Worm (Caenorhabditis elegans) whole organism, L1 larva: ENCODE measurements around the gene btb-10.
A peak's percentile ranks its signal among the peaks of the same experiment; 100 is the strongest.

Experiments used
- C04F5.9 ChIP-seq: sonication (generic microtip); optimal IDR thresholded peaks from 2 replicates; lab custom pipeline; 2016; ENCODE audit warnings: missing genetic modification characterization, missing compliant biosample characterization
- C16A3.4 ChIP-seq: fragments of 150-350 bp; optimal IDR thresholded peaks from 2 replicates; lab custom pipeline; 2014; ENCODE audit warnings: missing biosample characterization, missing genetic modification characterization
- C34B4.2 ChIP-seq: sonication (generic microtip); optimal IDR thresholded peaks from 2 replicates; lab custom pipeline; 2017; ENCODE audit warnings: mild to moderate bottlenecking, missing genetic modification characterization, missing compliant biosample characterization
- F16B12.6 ChIP-seq: fragments of 150-350 bp; optimal IDR thresholded peaks from 2 replicates; lab custom pipeline; 2014; ENCODE audit warnings: missing biosample characterization, missing genetic modification characterization
- alr-1 ChIP-seq: fragments of 200-800 bp; sonication (Bioruptor generic); optimal IDR thresholded peaks from 2 replicates; lab custom pipeline; 2018; ENCODE audit warnings: borderline replicate concordance, mild to moderate bottlenecking, missing genetic modification characterization, missing compliant biosample characterization
- aly-2 ChIP-seq: fragments of 150-350 bp; optimal IDR thresholded peaks from 2 replicates; lab custom pipeline; 2014; ENCODE audit warnings: missing biosample characterization, missing genetic modification characterization
- blmp-1 ChIP-seq: fragments of 150-350 bp; optimal IDR thresholded peaks from 2 replicates; lab custom pipeline; 2014; ENCODE audit warnings: missing biosample characterization, missing genetic modification characterization
- ceh-63 ChIP-seq: fragments of 200-800 bp; sonication (Bioruptor generic); optimal IDR thresholded peaks from 2 replicates; lab custom pipeline; 2018; ENCODE audit warnings: mild to moderate bottlenecking, missing genetic modification characterization, missing compliant biosample characterization
- ceh-82 ChIP-seq, 3 experiments: fragments of 150-350 bp in 1 of 3; sonication (generic microtip) in 2 of 3; optimal IDR thresholded peaks; 2 replicates each; lab custom pipeline; 2014 to 2017; ENCODE audit warnings: missing biosample characterization in 3 of 3, missing genetic modification characterization in 3 of 3
- dpl-1 ChIP-seq, 3 experiments: fragments of 150-350 bp in 2 of 3; sonication (generic microtip) in 1 of 3; optimal IDR thresholded peaks; 2 replicates each; lab custom pipeline; 2014 to 2017; ENCODE audit warnings: missing biosample characterization in 3 of 3, missing genetic modification characterization in 3 of 3, missing genetic modification reagents in 3 of 3
- efl-1 ChIP-seq, 4 experiments: fragments of 150-350 bp; optimal IDR thresholded peaks in 3 of 4; peaks in 1 of 4; 1 replicate in 1 of 4; 2 replicates in 3 of 4; lab custom pipeline; 2014; ENCODE audit warnings: missing biosample characterization in 2 of 4, missing genetic modification characterization in 2 of 4, missing genetic modification reagents in 2 of 4
- egl-27 ChIP-seq, 2 experiments: fragments of 150-350 bp in 1 of 2; sonication (generic microtip); optimal IDR thresholded peaks; 3 replicates each; lab custom pipeline; 2017 to 2018; ENCODE audit warnings: missing biosample characterization in 2 of 2, missing genetic modification characterization in 2 of 2, missing genetic modification reagents in 2 of 2
- elt-2 ChIP-seq: sonication (generic microtip); optimal IDR thresholded peaks from 2 replicates; lab custom pipeline; 2016; ENCODE audit warnings: missing genetic modification characterization, mild to moderate bottlenecking, inconsistent platforms, missing compliant biosample characterization, missing genetic modification reagents
- fkh-4 ChIP-seq: sonication (generic microtip); optimal IDR thresholded peaks from 2 replicates; lab custom pipeline; 2016; ENCODE audit warnings: missing compliant biosample characterization, missing genetic modification characterization, borderline replicate concordance
- fkh-8 ChIP-seq: sonication (generic microtip); optimal IDR thresholded peaks from 2 replicates; lab custom pipeline; 2016; ENCODE audit warnings: mild to moderate bottlenecking, missing genetic modification characterization, missing compliant biosample characterization
- grh-1 ChIP-seq: fragments of 200-800 bp; sonication (Bioruptor generic); IDR thresholded peaks from 2 replicates; pipeline ENCODE4 v1.3.6; 2022; ENCODE audit warnings: missing genetic modification reagents, missing genetic modification characterization, missing compliant biosample characterization
- hlh-17 ChIP-seq: fragments of 200-800 bp; sonication (Bioruptor generic); optimal IDR thresholded peaks from 2 replicates; lab custom pipeline; 2018; ENCODE audit warnings: missing genetic modification characterization, mild to moderate bottlenecking, missing compliant biosample characterization, moderate library complexity, borderline replicate concordance
- irx-1 ChIP-seq: sonication (generic microtip); optimal IDR thresholded peaks from 2 replicates; lab custom pipeline; 2016; ENCODE audit warnings: missing genetic modification characterization, missing compliant biosample characterization
- jun-1 ChIP-seq: fragments of 150-350 bp; optimal IDR thresholded peaks from 2 replicates; lab custom pipeline; 2014; ENCODE audit warnings: missing biosample characterization, missing genetic modification reagents, missing genetic modification characterization
- lin-13 ChIP-seq: fragments of 150-350 bp; optimal IDR thresholded peaks from 2 replicates; lab custom pipeline; 2014; ENCODE audit warnings: missing biosample characterization, missing genetic modification reagents, missing genetic modification characterization
- lin-35 ChIP-seq, 2 experiments: fragments of 150-350 bp; optimal IDR thresholded peaks; 2 replicates each; lab custom pipeline; 2014; ENCODE audit warnings: missing biosample characterization in 2 of 2, missing genetic modification characterization in 2 of 2, missing genetic modification reagents in 2 of 2
- lir-3 ChIP-seq: sonication (generic microtip); optimal IDR thresholded peaks from 2 replicates; lab custom pipeline; 2016; ENCODE audit warnings: mild to moderate bottlenecking, missing genetic modification characterization, moderate library complexity, missing compliant biosample characterization; ENCODE audit not compliant: poor library complexity
- mab-9 ChIP-seq: fragments of 200-800 bp; sonication (Bioruptor generic); IDR thresholded peaks from 2 replicates; pipeline ENCODE4 v1.3.6; 2022; ENCODE audit warnings: missing genetic modification reagents, missing genetic modification characterization, missing compliant biosample characterization
- mdl-1 ChIP-seq, 2 experiments: fragments of 150-350 bp; optimal IDR thresholded peaks; 2 replicates each; lab custom pipeline; 2014 to 2017; ENCODE audit warnings: missing biosample characterization in 2 of 2, missing genetic modification characterization in 2 of 2, inconsistent platforms in 1 of 2
- mef-2 ChIP-seq: fragments of 150-350 bp; optimal IDR thresholded peaks from 2 replicates; lab custom pipeline; 2014; ENCODE audit warnings: missing biosample characterization, missing genetic modification characterization
- mep-1 ChIP-seq: fragments of 150-350 bp; optimal IDR thresholded peaks from 2 replicates; lab custom pipeline; 2014; ENCODE audit warnings: missing biosample characterization, missing genetic modification characterization
- nhr-11 ChIP-seq: fragments of 150-350 bp; optimal IDR thresholded peaks from 2 replicates; lab custom pipeline; 2014; ENCODE audit warnings: missing biosample characterization, missing genetic modification characterization
- nhr-19 ChIP-seq: fragments of 200-800 bp; sonication (Bioruptor generic); conservative IDR thresholded peaks from 2 replicates; pipeline ENCODE4 v1.3.6; 2022; ENCODE audit warnings: missing genetic modification characterization, missing compliant biosample characterization
- nhr-237 ChIP-seq: fragments of 150-350 bp; optimal IDR thresholded peaks from 2 replicates; lab custom pipeline; 2014; ENCODE audit warnings: missing biosample characterization, missing genetic modification characterization
- nhr-28 ChIP-seq: fragments of 150-350 bp; optimal IDR thresholded peaks from 2 replicates; lab custom pipeline; 2014; ENCODE audit warnings: missing biosample characterization, missing genetic modification characterization
- nhr-47 ChIP-seq: sonication (generic microtip); optimal IDR thresholded peaks from 2 replicates; lab custom pipeline; 2016; ENCODE audit warnings: mild to moderate bottlenecking, missing genetic modification characterization, moderate library complexity, missing compliant biosample characterization
- nhr-76 ChIP-seq: sonication (generic microtip); optimal IDR thresholded peaks from 2 replicates; lab custom pipeline; 2017; ENCODE audit warnings: missing biosample characterization, missing genetic modification characterization
- pag-3 ChIP-seq: sonication (generic microtip); optimal IDR thresholded peaks from 2 replicates; lab custom pipeline; 2017; ENCODE audit warnings: missing genetic modification characterization, mild to moderate bottlenecking, missing compliant biosample characterization, antibody characterized with exemption, borderline replicate concordance; ENCODE audit not compliant: insufficient read depth
- pax-3 ChIP-seq: fragments of 200-800 bp; sonication (Bioruptor generic); optimal IDR thresholded peaks from 2 replicates; lab custom pipeline; 2018; ENCODE audit warnings: mild to moderate bottlenecking, missing genetic modification characterization, moderate library complexity, missing compliant biosample characterization
- pqm-1 ChIP-seq: sonication (generic microtip); optimal IDR thresholded peaks from 3 replicates; lab custom pipeline; 2017; ENCODE audit warnings: missing biosample characterization, missing genetic modification characterization
- rnt-1 ChIP-seq: sonication (generic microtip); optimal IDR thresholded peaks from 2 replicates; lab custom pipeline; 2016; ENCODE audit warnings: mild to moderate bottlenecking, missing genetic modification characterization, moderate library complexity, missing compliant biosample characterization
- snpc-4 ChIP-seq: fragments of 150-350 bp; optimal IDR thresholded peaks from 2 replicates; lab custom pipeline; 2014; ENCODE audit warnings: missing biosample characterization, missing genetic modification characterization
- snu-23 ChIP-seq: sonication (generic microtip); optimal IDR thresholded peaks from 2 replicates; lab custom pipeline; 2016; ENCODE audit warnings: missing genetic modification characterization, missing compliant biosample characterization
- sup-37 ChIP-seq: fragments of 200-800 bp; sonication (Bioruptor generic); optimal IDR thresholded peaks from 2 replicates; lab custom pipeline; 2018; ENCODE audit warnings: mild to moderate bottlenecking, missing genetic modification characterization, missing compliant biosample characterization
- tlp-1 ChIP-seq: fragments of 150-350 bp; optimal IDR thresholded peaks from 2 replicates; lab custom pipeline; 2014; ENCODE audit warnings: missing biosample characterization, missing genetic modification characterization
- unc-130 ChIP-seq: fragments of 150-350 bp; optimal IDR thresholded peaks from 2 replicates; lab custom pipeline; 2017; ENCODE audit warnings: missing biosample characterization, missing genetic modification characterization, inconsistent platforms
- unc-30 ChIP-seq: sonication (generic microtip); optimal IDR thresholded peaks from 2 replicates; lab custom pipeline; 2017; ENCODE audit warnings: missing biosample characterization, missing genetic modification characterization
- unc-62 ChIP-seq: fragments of 150-350 bp; optimal IDR thresholded peaks from 2 replicates; lab custom pipeline; 2014; ENCODE audit warnings: missing biosample characterization, missing genetic modification reagents, missing genetic modification characterization
- vab-15 ChIP-seq: sonication (generic microtip); optimal IDR thresholded peaks from 2 replicates; lab custom pipeline; 2017; ENCODE audit warnings: missing genotype, mild to moderate bottlenecking, missing genetic modification characterization, missing compliant biosample characterization
- xbp-1 ChIP-seq: sonication (generic microtip); optimal IDR thresholded peaks from 2 replicates; lab custom pipeline; 2016; ENCODE audit warnings: missing genetic modification characterization, missing compliant biosample characterization
- ztf-11 ChIP-seq, 2 experiments: sonication (generic microtip); optimal IDR thresholded peaks; 2 replicates each; lab custom pipeline; 2016 to 2017; ENCODE audit warnings: missing genetic modification characterization in 2 of 2, missing biosample characterization in 1 of 2, missing compliant biosample characterization in 1 of 2

btb-10 gene

DNA sequence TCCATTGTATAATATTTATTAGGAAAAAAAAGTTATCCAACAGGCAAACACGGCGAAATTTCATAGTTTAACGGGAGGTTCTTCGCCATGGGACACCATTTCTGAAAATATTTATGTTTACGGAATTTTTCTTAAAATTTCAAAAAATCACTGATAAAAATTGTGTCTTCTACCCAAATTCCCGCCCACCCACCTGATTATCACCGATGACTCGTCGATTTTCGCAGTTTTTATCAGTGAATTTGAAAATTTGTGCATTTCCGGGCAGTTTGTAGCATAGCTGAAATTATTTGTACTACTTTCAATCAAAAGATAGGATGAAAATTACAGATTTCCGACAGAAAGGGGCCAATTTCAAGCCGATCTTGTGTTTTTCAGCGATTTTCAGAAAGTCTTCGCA, 40.8 kb upstream of the btb-10 start:
- peak; percentile 94 for TF ChIP-seq elt-2 (tag; lab: Kevin White, UChicago)
- TF ChIP-seq irx-1 (tag; lab: Kevin White, UChicago) = no peak
- TF ChIP-seq fkh-4 (tag; lab: Kevin White, UChicago) = no peak
- no peak for TF ChIP-seq efl-1 (optimal IDR thresholded peaks at IDR 0.05; lab: Kevin White, UChicago)
- peak in 1 of 2 experiments; percentile 56 for TF ChIP-seq efl-1 (GFP tag; optimal IDR thresholded peaks at IDR 0.05 in 1 of 2; lab: Kevin White, UChicago)
- peak; percentile 33 for TF ChIP-seq pqm-1 (tag; lab: Kevin White, UChicago)
- TF ChIP-seq nhr-19 = no peak
- no peak for TF ChIP-seq sup-37 (GFP tag; lab: Kevin White, UChicago)
- no peak for TF ChIP-seq nhr-76
- no peak for TF ChIP-seq ceh-63 (GFP tag; lab: Kevin White, UChicago)
- no peak for TF ChIP-seq unc-130
- TF ChIP-seq alr-1 (tag; lab: Kevin White, UChicago) = no peak
- peak; percentile 12 for TF ChIP-seq jun-1 (tag; lab: Kevin White, UChicago)
- TF ChIP-seq mdl-1 (tag; optimal IDR thresholded peaks at IDR 0.05; lab: Kevin White, UChicago) = no peak
- no peak for TF ChIP-seq ztf-11 (tag; optimal IDR thresholded peaks at IDR 0.05; lab: Kevin White, UChicago)
- TF ChIP-seq tlp-1 (tag; lab: Kevin White, UChicago) = no peak
- no peak for TF ChIP-seq nhr-28 (tag; lab: Kevin White, UChicago)
- no peak for TF ChIP-seq nhr-47 (tag; lab: Kevin White, UChicago)
- no peak for TF ChIP-seq C34B4.2 (tag; lab: Kevin White, UChicago)
- no peak for TF ChIP-seq mep-1
- TF ChIP-seq xbp-1 = no peak
- TF ChIP-seq fkh-8 (tag; lab: Kevin White, UChicago) = no peak

DNA sequence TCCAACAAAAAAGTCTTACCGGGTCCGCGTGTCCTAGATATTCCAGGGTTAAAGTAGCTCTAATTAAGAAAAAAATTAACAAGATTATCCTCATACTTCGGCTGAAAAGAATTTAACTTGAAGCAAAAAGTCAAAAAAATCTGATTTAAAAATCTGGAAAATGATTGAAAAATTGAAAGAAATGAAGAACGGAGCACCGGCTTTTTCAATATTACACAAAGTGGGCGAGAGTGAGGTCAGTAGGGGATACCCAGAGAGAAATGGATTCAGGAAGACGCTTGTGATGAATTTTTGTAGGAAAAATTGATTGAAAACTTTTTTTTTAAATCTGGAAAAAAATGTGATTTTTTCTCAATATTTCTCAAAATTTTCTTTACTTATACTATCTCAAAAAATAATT, 40.1 kb upstream of the btb-10 start, which contains the start of gene pho-14:
Gene pho-14, minus strand, starts transcription at position 101 of the 400 bp plus-strand sequence.
- TF ChIP-seq elt-2 (tag; lab: Kevin White, UChicago) = no peak
- no peak for TF ChIP-seq C16A3.4
- TF ChIP-seq F16B12.6 (tag; lab: Kevin White, UChicago) = no peak
- TF ChIP-seq snpc-4 (tag; lab: Kevin White, UChicago) = no peak
- TF ChIP-seq C04F5.9 (tag; lab: Kevin White, UChicago) = no peak
- TF ChIP-seq, all 84 proteins: peak for 0

DNA sequence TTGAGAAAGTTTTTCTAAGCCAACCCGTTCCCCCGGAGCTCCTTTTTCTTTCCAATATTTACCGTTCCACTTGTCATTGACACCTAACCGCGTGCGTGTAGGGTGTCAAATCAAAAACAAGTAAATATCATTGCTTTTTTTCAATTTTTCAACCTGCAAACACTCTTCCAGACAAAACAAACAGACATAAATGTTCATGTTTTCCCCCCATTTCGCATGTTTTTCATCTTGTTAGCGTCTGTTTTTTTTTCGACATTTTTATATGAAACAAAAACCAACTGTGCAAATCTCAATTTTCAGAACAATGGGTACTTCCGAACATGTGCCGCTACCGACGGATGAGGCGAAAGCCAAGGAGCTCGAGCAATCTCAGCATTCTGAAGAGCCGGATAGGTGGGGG, 31.1 kb upstream of the btb-10 start, which contains the start of gene snf-3:
Gene snf-3, plus strand, starts transcription at position 301 of the 400 bp plus-strand sequence.
- TF ChIP-seq hlh-17 (GFP tag; lab: Kevin White, UChicago) (no peak), unc-130 (no peak), dpl-1 (GFP tag; optimal IDR thresholded peaks at IDR 0.05; lab: Kevin White, UChicago) (no peak), aly-2 (tag; lab: Kevin White, UChicago) (no peak), grh-1 (GFP tag; lab: Robert Waterston, UW) (no peak), pag-3 (no peak), mab-9 (no peak), pax-3 (tag; lab: Kevin White, UChicago) (no peak), irx-1 (tag; lab: Kevin White, UChicago) (no peak), ceh-82 (tag; optimal IDR thresholded peaks at IDR 0.05; lab: Kevin White, UChicago) (no peak)

DNA sequence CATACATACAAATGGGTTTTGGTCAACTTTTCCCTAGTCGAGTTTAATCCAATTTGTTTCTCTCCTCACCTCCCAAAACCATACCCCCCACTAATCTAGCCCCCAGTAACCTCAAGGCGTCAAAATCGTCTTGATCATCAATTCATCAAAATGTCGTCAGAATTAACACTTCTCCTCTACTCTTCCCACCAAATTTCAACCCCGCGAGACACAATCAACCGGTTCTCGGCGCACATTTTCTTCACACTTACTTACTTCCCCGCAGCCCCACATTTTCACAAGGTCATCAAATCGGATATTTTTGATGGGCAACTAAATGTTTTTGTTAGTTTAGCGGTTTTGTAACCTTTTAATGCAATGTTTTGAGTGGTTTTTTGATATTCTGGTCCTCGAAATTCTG, 30.1 kb upstream of the btb-10 start:
- TF ChIP-seq nhr-28 (tag; lab: Kevin White, UChicago) = no peak
- no peak for TF ChIP-seq fkh-4 (tag; lab: Kevin White, UChicago)
- TF ChIP-seq unc-62 (GFP tag; lab: Kevin White, UChicago) = no peak
- peak; percentile 53 for TF ChIP-seq vab-15 (tag; lab: Kevin White, UChicago)
- no peak for TF ChIP-seq rnt-1 (tag; lab: Kevin White, UChicago)
- TF ChIP-seq unc-130 = no peak
- no peak for TF ChIP-seq F16B12.6 (tag; lab: Kevin White, UChicago)
- TF ChIP-seq mef-2 (tag; lab: Kevin White, UChicago) = no peak
- TF ChIP-seq lir-3 (tag; lab: Kevin White, UChicago) = no peak
- TF ChIP-seq egl-27 (tag; optimal IDR thresholded peaks at IDR 0.05; lab: Kevin White, UChicago) = no peak
- peak; percentile 37 for TF ChIP-seq snu-23 (GFP tag; lab: Kevin White, UChicago)
- no peak for TF ChIP-seq C34B4.2 (tag; lab: Kevin White, UChicago)
- no peak for TF ChIP-seq unc-30 (tag; lab: Kevin White, UChicago)
- TF ChIP-seq xbp-1 = no peak
- no peak for TF ChIP-seq mdl-1 (tag; optimal IDR thresholded peaks at IDR 0.05; lab: Kevin White, UChicago)
- peak; percentile 15 for TF ChIP-seq lin-13 (GFP tag; lab: Kevin White, UChicago)
- TF ChIP-seq lin-35 (GFP tag; optimal IDR thresholded peaks at IDR 0.05; lab: Kevin White, UChicago) = no peak
- no peak for TF ChIP-seq nhr-11 (tag; lab: Kevin White, UChicago)
- TF ChIP-seq blmp-1 = peak; percentile 68
- no peak for TF ChIP-seq alr-1 (tag; lab: Kevin White, UChicago)
- TF ChIP-seq nhr-237 (tag; lab: Kevin White, UChicago) = no peak
